Worm (Caenorhabditis elegans) whole organism, mixed stage, embryonic: ENCODE results near the gene cyc-2.2.

Experiments
- blmp-1 ChIP-seq: fragments of 150-350 bp; optimal IDR thresholded peaks from 2 replicates; lab custom pipeline; 2014; ENCODE audit warnings: missing biosample characterization, missing genetic modification characterization
- ceh-39 ChIP-seq: fragments of 150-350 bp; optimal IDR thresholded peaks from 2 replicates; lab custom pipeline; 2014; ENCODE audit warnings: missing biosample characterization, missing genetic modification characterization
- ceh-43 ChIP-seq: fragments of 200-800 bp; sonication (Bioruptor generic); optimal IDR thresholded peaks from 2 replicates; lab custom pipeline; 2018; ENCODE audit warnings: mild to moderate bottlenecking, missing genetic modification characterization, moderate library complexity, missing compliant biosample characterization
- ceh-83 ChIP-seq: fragments of 200-800 bp; sonication (Bioruptor generic); optimal IDR thresholded peaks from 2 replicates; lab custom pipeline; 2018; ENCODE audit warnings: mild to moderate bottlenecking, missing genetic modification characterization, missing compliant biosample characterization
- ces-1 ChIP-seq: fragments of 150-350 bp; optimal IDR thresholded peaks from 2 replicates; lab custom pipeline; 2014; ENCODE audit warnings: missing biosample characterization, missing genetic modification reagents, missing genetic modification characterization
- cnd-1 ChIP-seq: fragments of 200-800 bp; sonication (Bioruptor generic); optimal IDR thresholded peaks from 2 replicates; lab custom pipeline; 2018; ENCODE audit warnings: mild to moderate bottlenecking, missing genetic modification characterization, missing compliant biosample characterization
- drap-1 ChIP-seq: fragments of 200-800 bp; sonication (Bioruptor generic); optimal IDR thresholded peaks from 3 replicates; lab custom pipeline; 2018; ENCODE audit warnings: mild to moderate bottlenecking, missing genetic modification characterization, missing compliant biosample characterization
- elt-1 ChIP-seq: sonication (generic microtip); optimal IDR thresholded peaks from 2 replicates; lab custom pipeline; 2017; ENCODE audit warnings: missing genetic modification characterization, mild to moderate bottlenecking, missing compliant biosample characterization, antibody characterized with exemption, moderate library complexity, borderline replicate concordance; ENCODE audit not compliant: insufficient read depth
- elt-3 ChIP-seq: fragments of 150-350 bp; optimal IDR thresholded peaks from 2 replicates; lab custom pipeline; 2014; ENCODE audit warnings: missing biosample characterization, missing genetic modification characterization
- flh-1 ChIP-seq: fragments of 200-800 bp; sonication (Bioruptor generic); optimal IDR thresholded peaks from 2 replicates; lab custom pipeline; 2018; ENCODE audit warnings: mild to moderate bottlenecking, missing genetic modification characterization, moderate library complexity, missing compliant biosample characterization
- ham-2 ChIP-seq: fragments of 200-800 bp; sonication (Bioruptor generic); optimal IDR thresholded peaks from 2 replicates; lab custom pipeline; 2018; ENCODE audit warnings: mild to moderate bottlenecking, missing genetic modification characterization, missing compliant biosample characterization
- hlh-1 ChIP-seq: fragments of 150-350 bp; optimal IDR thresholded peaks from 2 replicates; lab custom pipeline; 2014; ENCODE audit warnings: missing biosample characterization, missing genetic modification reagents, missing genetic modification characterization
- lin-13 ChIP-seq: fragments of 150-350 bp; optimal IDR thresholded peaks from 2 replicates; lab custom pipeline; 2014; ENCODE audit warnings: missing biosample characterization, missing genetic modification characterization
- lsy-2 ChIP-seq: fragments of 150-350 bp; optimal IDR thresholded peaks from 2 replicates; lab custom pipeline; 2014; ENCODE audit warnings: missing biosample characterization, missing genetic modification characterization
- mab-5 ChIP-seq: fragments of 150-350 bp; optimal IDR thresholded peaks from 2 replicates; lab custom pipeline; 2014; ENCODE audit warnings: missing biosample characterization, missing genetic modification characterization
- mep-1 ChIP-seq: fragments of 150-350 bp; optimal IDR thresholded peaks from 2 replicates; lab custom pipeline; 2017; ENCODE audit warnings: missing biosample characterization, missing genetic modification reagents, missing genetic modification characterization, inconsistent platforms
- nhr-12 ChIP-seq: fragments of 150-350 bp; optimal IDR thresholded peaks from 2 replicates; lab custom pipeline; 2014; ENCODE audit warnings: missing biosample characterization, missing genetic modification characterization
- nhr-2 ChIP-seq: fragments of 150-350 bp; optimal IDR thresholded peaks from 2 replicates; lab custom pipeline; 2014; ENCODE audit warnings: missing biosample characterization, missing genetic modification characterization
- nhr-237 ChIP-seq: fragments of 150-350 bp; optimal IDR thresholded peaks from 2 replicates; lab custom pipeline; 2014; ENCODE audit warnings: missing biosample characterization, missing genetic modification characterization
- nhr-28 ChIP-seq: fragments of 150-350 bp; optimal IDR thresholded peaks from 2 replicates; lab custom pipeline; 2014; ENCODE audit warnings: missing biosample characterization, missing genetic modification characterization
- nhr-76 ChIP-seq: sonication (generic microtip); optimal IDR thresholded peaks from 2 replicates; lab custom pipeline; 2017; ENCODE audit warnings: missing biosample characterization, missing genetic modification characterization
- pha-4 ChIP-seq: fragments of 150-350 bp; optimal IDR thresholded peaks from 2 replicates; lab custom pipeline; 2018; ENCODE audit warnings: missing biosample characterization, missing genetic modification reagents, missing genetic modification characterization
- sem-2 ChIP-seq: fragments of 200-800 bp; sonication (Bioruptor generic); optimal IDR thresholded peaks from 2 replicates; lab custom pipeline; 2018; ENCODE audit warnings: mild to moderate bottlenecking, missing genetic modification characterization, missing compliant biosample characterization
- snpc-4 ChIP-seq: fragments of 150-350 bp; optimal IDR thresholded peaks from 2 replicates; lab custom pipeline; 2014; ENCODE audit warnings: missing biosample characterization, missing genetic modification characterization
- sptf-1 ChIP-seq: sonication (generic microtip); optimal IDR thresholded peaks from 2 replicates; lab custom pipeline; 2017; ENCODE audit warnings: mild to moderate bottlenecking, missing genetic modification characterization, moderate library complexity, missing compliant biosample characterization
- tbx-8 ChIP-seq: fragments of 200-800 bp; sonication (Bioruptor generic); optimal IDR thresholded peaks from 2 replicates; lab custom pipeline; 2018; ENCODE audit warnings: mild to moderate bottlenecking, missing genetic modification characterization, moderate library complexity, missing compliant biosample characterization
- unc-120 ChIP-seq: sonication (generic microtip); optimal IDR thresholded peaks from 2 replicates; lab custom pipeline; 2017; ENCODE audit warnings: missing genetic modification characterization, missing compliant biosample characterization; ENCODE audit not compliant: poor library complexity, severe bottlenecking
- unc-62 ChIP-seq: fragments of 150-350 bp; optimal IDR thresholded peaks from 2 replicates; lab custom pipeline; 2014; ENCODE audit warnings: missing biosample characterization, missing genetic modification reagents, missing genetic modification characterization
- zip-8 ChIP-seq: fragments of 150-350 bp; optimal IDR thresholded peaks from 2 replicates; lab custom pipeline; 2014; ENCODE audit warnings: missing biosample characterization, missing genetic modification characterization
- ztf-11 ChIP-seq: fragments of 150-350 bp; optimal IDR thresholded peaks from 2 replicates; lab custom pipeline; 2014; ENCODE audit warnings: missing biosample characterization, missing genetic modification characterization

Gene cyc-2.2

DNA sequence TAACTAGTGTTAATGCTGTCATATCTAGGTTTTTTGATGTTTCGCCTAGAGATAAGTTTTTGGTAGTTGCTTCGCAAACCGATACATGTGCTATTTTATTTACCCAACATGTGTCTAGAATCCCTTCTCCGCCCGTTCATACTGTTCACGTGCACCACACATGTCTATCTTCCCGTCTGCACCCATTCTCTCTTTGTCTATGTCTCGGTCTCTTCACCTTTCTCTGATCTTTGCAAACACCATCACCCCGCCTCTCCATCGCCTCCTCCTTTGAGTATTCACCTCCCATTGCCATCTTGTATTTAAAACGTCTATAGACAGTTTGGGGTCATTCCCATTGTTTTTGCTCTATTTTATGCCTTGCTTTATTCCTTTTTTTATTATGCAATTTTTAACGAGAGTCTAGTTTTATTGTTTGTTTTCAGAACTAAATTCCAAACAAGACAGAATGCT, 25.2 kb upstream of the cyc-2.2 start, which contains the start of gene F56H9.2:
TSS of gene F56H9.2 (plus strand) at position 426 of the 453 bp plus-strand sequence.
- TF ChIP-seq nhr-2: peak; percentile 55
- TF ChIP-seq lin-13 (tag; lab: Kevin White, UChicago): no peak
- no peak for TF ChIP-seq ztf-11 (tag; lab: Kevin White, UChicago)
- TF ChIP-seq blmp-1: no peak
- peak; percentile 18 for TF ChIP-seq lsy-2 (tag; lab: Kevin White, UChicago)
- TF ChIP-seq elt-3 (tag; lab: Kevin White, UChicago): peak; percentile 61
- peak; percentile 17 for TF ChIP-seq ceh-39 (tag; lab: Kevin White, UChicago)
- TF ChIP-seq unc-120 (tag; lab: Kevin White, UChicago): no peak
- TF ChIP-seq ham-2 (GFP tag; lab: Kevin White, UChicago): no peak
- TF ChIP-seq pha-4: peak; percentile 71
- peak; percentile 25 for TF ChIP-seq unc-62 (GFP tag; lab: Kevin White, UChicago)
- no peak for TF ChIP-seq ceh-43 (GFP tag; lab: Kevin White, UChicago)
- TF ChIP-seq mep-1 (tag; lab: Kevin White, UChicago): peak; percentile 4

DNA sequence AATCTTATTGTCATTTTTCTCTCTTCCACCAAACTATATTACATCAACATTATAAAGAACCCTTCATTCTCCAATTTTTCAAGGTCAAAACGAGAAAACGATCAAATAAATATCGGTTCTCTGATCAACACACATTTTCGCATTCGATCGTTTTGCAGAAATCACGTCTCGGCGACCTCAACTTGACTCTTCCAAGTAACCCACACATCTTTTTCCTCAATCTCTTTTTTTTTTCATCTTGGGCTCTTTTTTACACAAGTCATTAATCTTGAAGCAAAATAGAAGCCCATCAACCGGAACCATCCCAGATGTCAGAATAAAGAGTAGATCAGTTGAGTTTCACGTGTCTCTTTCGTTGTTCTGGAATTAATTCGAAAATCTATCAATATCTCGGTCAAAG, 24.2 kb upstream of the cyc-2.2 start:
- TF ChIP-seq sem-2 (GFP tag; lab: Kevin White, UChicago) (no peak), hlh-1 (tag; lab: Kevin White, UChicago) (no peak), elt-1 (tag; lab: Kevin White, UChicago) (no peak), unc-120 (tag; lab: Kevin White, UChicago) (no peak), pha-4 (no peak), nhr-76 (tag; lab: Kevin White, UChicago) (no peak)

DNA sequence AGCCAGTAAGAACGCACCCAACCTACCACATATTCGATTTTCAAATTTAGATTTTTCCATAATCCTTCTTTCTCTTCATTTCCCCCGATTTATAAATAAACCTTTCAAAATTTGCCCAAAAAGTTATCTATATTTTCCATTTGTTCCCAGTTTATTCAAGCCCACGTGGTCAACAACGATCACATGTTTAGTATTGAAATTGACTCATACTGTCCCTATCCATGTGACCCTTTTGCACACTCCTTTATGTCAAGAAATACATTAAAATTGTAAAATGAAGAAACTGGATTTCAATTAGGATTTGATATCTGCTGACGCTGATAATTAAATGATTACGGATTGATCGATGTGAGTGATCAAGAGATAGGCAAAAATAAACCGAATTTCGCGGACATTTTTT, 23.2 kb upstream of the cyc-2.2 start:
- TF ChIP-seq ztf-11 (tag; lab: Kevin White, UChicago) (no peak), nhr-237 (no peak), sptf-1 (tag; lab: Kevin White, UChicago) (no peak), blmp-1 (no peak), cnd-1 (tag; lab: Kevin White, UChicago) (no peak), flh-1 (GFP tag; lab: Kevin White, UChicago) (no peak), drap-1 (GFP tag; lab: Kevin White, UChicago) (no peak), nhr-28 (tag; lab: Kevin White, UChicago) (no peak), nhr-76 (tag; lab: Kevin White, UChicago) (no peak)

DNA sequence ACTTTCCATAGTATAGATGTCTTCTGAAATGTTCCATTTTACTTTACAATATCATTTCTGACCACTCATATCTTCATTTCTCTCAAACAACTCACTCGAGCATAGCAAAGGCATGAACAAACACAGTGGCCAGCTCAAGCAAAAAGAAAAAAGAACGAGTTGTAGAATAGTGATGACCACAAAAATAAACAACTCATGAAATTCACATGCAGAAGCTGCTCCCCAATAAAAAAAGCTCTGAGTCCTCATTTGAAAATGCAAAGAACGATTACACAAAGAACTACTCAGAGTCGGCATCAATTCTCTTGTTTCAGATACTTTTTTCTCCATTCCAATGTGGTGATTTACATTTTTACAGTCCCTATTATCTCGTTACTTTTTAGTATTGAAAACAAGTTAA, 22.7 kb upstream of the cyc-2.2 start:
- TF ChIP-seq ham-2 (GFP tag; lab: Kevin White, UChicago) (no peak), snpc-4 (tag; lab: Kevin White, UChicago) (no peak), tbx-8 (GFP tag; lab: Kevin White, UChicago) (no peak), ceh-83 (no peak), sptf-1 (tag; lab: Kevin White, UChicago) (no peak), blmp-1 (no peak)

DNA sequence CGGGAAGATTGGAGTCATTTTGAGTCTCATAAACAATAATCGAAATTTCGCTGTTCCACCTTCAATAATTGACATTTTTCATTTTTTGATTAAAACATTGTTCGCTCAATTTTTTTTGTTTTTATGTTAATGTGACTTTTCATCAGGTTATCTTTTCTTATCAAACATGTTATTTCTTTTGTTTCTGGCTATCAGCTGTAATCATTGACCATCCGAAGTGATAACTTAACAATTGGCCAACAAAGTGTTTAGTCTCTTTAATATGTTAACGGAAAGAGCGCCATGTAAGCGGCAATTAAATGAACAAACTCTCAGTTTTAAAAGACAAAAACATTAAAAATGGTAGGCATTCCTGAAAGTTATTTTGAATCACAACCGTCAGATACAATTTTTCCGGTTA, 22.0 kb upstream of the cyc-2.2 start:
- no peak for TF ChIP-seq lin-13 (tag; lab: Kevin White, UChicago)
- no peak for TF ChIP-seq lsy-2 (tag; lab: Kevin White, UChicago)
- TF ChIP-seq elt-1 (tag; lab: Kevin White, UChicago): no peak
- TF ChIP-seq drap-1 (GFP tag; lab: Kevin White, UChicago): no peak
- no peak for TF ChIP-seq ceh-39 (tag; lab: Kevin White, UChicago)
- TF ChIP-seq flh-1 (GFP tag; lab: Kevin White, UChicago): no peak
- TF ChIP-seq unc-62 (GFP tag; lab: Kevin White, UChicago): no peak
- TF ChIP-seq nhr-76 (tag; lab: Kevin White, UChicago): no peak
- TF ChIP-seq nhr-237: no peak
- TF ChIP-seq ceh-83: no peak
- no peak for TF ChIP-seq mep-1 (tag; lab: Kevin White, UChicago)
- no peak for TF ChIP-seq cnd-1 (tag; lab: Kevin White, UChicago)
- TF ChIP-seq unc-120 (tag; lab: Kevin White, UChicago): no peak
- TF ChIP-seq mab-5 (tag; lab: Kevin White, UChicago): no peak
- TF ChIP-seq ces-1: no peak
- no peak for TF ChIP-seq nhr-12 (tag; lab: Kevin White, UChicago)
- no peak for TF ChIP-seq nhr-28 (tag; lab: Kevin White, UChicago)
- no peak for TF ChIP-seq zip-8 (tag; lab: Kevin White, UChicago)
- TF ChIP-seq blmp-1: no peak
- no peak for TF ChIP-seq elt-3 (tag; lab: Kevin White, UChicago)
